Fruit fly (Drosophila melanogaster): ENCODE measurements around the gene cindr.

DNA sequence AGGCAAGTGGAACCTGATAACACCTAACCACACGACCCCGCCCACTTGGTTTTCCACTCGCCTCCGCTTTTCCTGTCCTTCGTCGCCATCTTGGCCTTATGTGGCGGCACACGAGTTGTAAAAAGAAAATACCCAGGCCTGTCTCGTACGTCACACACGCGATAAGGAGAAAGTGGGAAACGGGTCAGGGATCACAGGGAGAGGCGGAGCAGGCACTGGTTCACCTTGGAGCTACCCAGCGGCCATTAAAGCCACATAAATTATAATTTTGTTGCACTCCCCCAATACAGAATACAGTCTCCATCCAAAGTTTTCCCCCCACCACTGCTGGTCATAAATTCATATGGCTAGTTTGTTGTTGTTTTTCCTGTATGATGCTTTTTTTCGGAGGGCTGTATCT is 32.5 kb upstream of the cindr start:
- TF ChIP-seq Clk (GFP tag; optimal IDR thresholded peaks at IDR 0.05), result no peak
- TF ChIP-seq Crg-1 (GFP tag; optimal IDR thresholded peaks at IDR 0.05), result no peak
- no peak for TF ChIP-seq pad (GFP tag; optimal IDR thresholded peaks at IDR 0.05)
- TF ChIP-seq kay (GFP tag; ENCODE audit: borderline replicate concordance), result no peak

Measured in whole organism, adult.